Fruit fly (Drosophila melanogaster) whole organism, embryonic: Measurements from ENCODE around the gene grsm.
A peak's percentile ranks its signal among the peaks of the same experiment; 100 is the strongest.

Experiments used
- CG10543 ChIP-seq: fragments of 200-800 bp; sonication (Bioruptor generic); optimal IDR thresholded peaks from 3 replicates; lab custom pipeline; 2017; ENCODE audit warnings: missing biosample characterization, mild to moderate bottlenecking, missing genetic modification characterization, moderate library complexity
- CG10959 ChIP-seq: fragments of 200-800 bp; sonication (Bioruptor generic); IDR thresholded peaks from 2 replicates; pipeline ENCODE4 v1.3.6; 2022; ENCODE audit warnings: missing biosample characterization, missing genetic modification characterization
- CG11560 ChIP-seq: fragments of 200-800 bp; sonication (Bioruptor generic); IDR thresholded peaks from 3 replicates; pipeline ENCODE4 v1.3.6; 2022; ENCODE audit warnings: missing biosample characterization, missing genetic modification characterization
- CG12659 ChIP-seq: fragments of 200-800 bp; sonication (Bioruptor generic); optimal IDR thresholded peaks from 3 replicates; lab custom pipeline; 2017; ENCODE audit warnings: mild to moderate bottlenecking, missing biosample characterization, missing genetic modification reagents, missing genetic modification characterization
- CG12769 ChIP-seq: fragments of 200-800 bp; sonication (Bioruptor generic); optimal IDR thresholded peaks from 2 replicates; lab custom pipeline; 2019; ENCODE audit warnings: missing biosample characterization, mild to moderate bottlenecking, missing genetic modification characterization, moderate library complexity
- CG13424 ChIP-seq: fragments of 200-800 bp; sonication (Bioruptor generic); optimal IDR thresholded peaks from 2 replicates; lab custom pipeline; 2019; ENCODE audit warnings: missing biosample characterization, mild to moderate bottlenecking, missing genetic modification characterization, moderate library complexity
- CG14441 ChIP-seq: fragments of 200-800 bp; sonication (Bioruptor generic); IDR thresholded peaks from 2 replicates; pipeline ENCODE4 v1.3.6; 2022; ENCODE audit warnings: missing biosample characterization, missing genetic modification characterization
- CG15011 ChIP-seq: fragments of 200-800 bp; sonication (Bioruptor generic); optimal IDR thresholded peaks from 3 replicates; lab custom pipeline; 2018; ENCODE audit warnings: missing biosample characterization, mild to moderate bottlenecking, missing genetic modification characterization
- CG1792 ChIP-seq: fragments of 200-800 bp; sonication (Bioruptor generic); optimal IDR thresholded peaks from 2 replicates; lab custom pipeline; 2016; ENCODE audit warnings: missing biosample characterization, missing genetic modification characterization
- CG18764 ChIP-seq: fragments of 200-800 bp; sonication (Bioruptor generic); optimal IDR thresholded peaks from 3 replicates; lab custom pipeline; 2016; ENCODE audit warnings: missing biosample characterization, missing genetic modification characterization
- CG2712 ChIP-seq: fragments of 200-800 bp; optimal IDR thresholded peaks from 3 replicates; lab custom pipeline; 2019; ENCODE audit warnings: missing biosample characterization, mild to moderate bottlenecking, missing genetic modification characterization, moderate library complexity
- CG3065 ChIP-seq: fragments of 200-800 bp; sonication (Bioruptor generic); optimal IDR thresholded peaks from 2 replicates; lab custom pipeline; 2016; ENCODE audit warnings: missing biosample characterization, missing genetic modification characterization
- CG31224 ChIP-seq: fragments of 200-800 bp; sonication (Bioruptor generic); IDR thresholded peaks from 2 replicates; pipeline ENCODE4 v1.3.6; 2022; ENCODE audit warnings: missing biosample characterization, missing genetic modification characterization
- CG31388 ChIP-seq: fragments of 200-800 bp; sonication (Bioruptor generic); optimal IDR thresholded peaks from 2 replicates; lab custom pipeline; 2016; ENCODE audit warnings: missing biosample characterization, missing genetic modification characterization
- CG3407 ChIP-seq: fragments of 200-800 bp; sonication (Bioruptor generic); optimal IDR thresholded peaks from 2 replicates; lab custom pipeline; 2018; ENCODE audit warnings: missing biosample characterization, mild to moderate bottlenecking, missing genetic modification characterization
- CG3995 ChIP-seq: fragments of 200-800 bp; sonication (Bioruptor generic); optimal IDR thresholded peaks from 3 replicates; lab custom pipeline; 2016; ENCODE audit warnings: missing biosample characterization, missing genetic modification characterization
- CG4360 ChIP-seq: fragments of 200-800 bp; sonication (Bioruptor generic); IDR thresholded peaks from 2 replicates; pipeline ENCODE4 v1.3.6; 2022; ENCODE audit warnings: missing biosample characterization, missing genetic modification characterization
- CG4404 ChIP-seq: fragments of 200-800 bp; sonication (Bioruptor generic); IDR thresholded peaks from 2 replicates; pipeline ENCODE4 v1.3.6; 2022; ENCODE audit warnings: missing biosample characterization, missing genetic modification characterization
- CG6272 ChIP-seq: fragments of 200-800 bp; sonication (Bioruptor generic); IDR thresholded peaks from 2 replicates; pipeline ENCODE4 v1.3.6; 2022; ENCODE audit warnings: missing biosample characterization, missing genetic modification characterization
- CG6689 ChIP-seq: fragments of 200-800 bp; sonication (Bioruptor generic); IDR thresholded peaks from 2 replicates; pipeline ENCODE4 v1.3.6; 2022; ENCODE audit warnings: missing biosample characterization, missing genetic modification characterization
- CG7745 ChIP-seq: fragments of 200-800 bp; sonication (Bioruptor generic); optimal IDR thresholded peaks from 2 replicates; lab custom pipeline; 2018; ENCODE audit warnings: missing biosample characterization, mild to moderate bottlenecking, missing genetic modification characterization, moderate library complexity
- CHES-1-like ChIP-seq: fragments of 200-800 bp; sonication (Bioruptor generic); optimal IDR thresholded peaks from 2 replicates; lab custom pipeline; 2016; ENCODE audit warnings: missing biosample characterization, missing genetic modification characterization
- CoRest ChIP-seq: fragments of 200-800 bp; sonication (Bioruptor generic); optimal IDR thresholded peaks from 3 replicates; lab custom pipeline; 2018; ENCODE audit warnings: missing biosample characterization, mild to moderate bottlenecking, missing genetic modification characterization, moderate library complexity
- Dref ChIP-seq: fragments of 200-800 bp; sonication (Bioruptor generic); IDR thresholded peaks from 2 replicates; pipeline ENCODE4 v1.3.6; 2022; ENCODE audit warnings: missing biosample characterization, missing genetic modification characterization
- Ets97D ChIP-seq: fragments of 200-800 bp; sonication (Bioruptor generic); optimal IDR thresholded peaks from 3 replicates; lab custom pipeline; 2016; ENCODE audit warnings: missing biosample characterization, missing genetic modification characterization
- Gsc ChIP-seq: fragments of 200-800 bp; sonication (Bioruptor generic); IDR thresholded peaks from 2 replicates; pipeline ENCODE4 v1.3.6; 2022; ENCODE audit warnings: missing biosample characterization, missing genetic modification characterization
- HLHmδ ChIP-seq: fragments of 200-800 bp; sonication (Bioruptor generic); optimal IDR thresholded peaks from 2 replicates; lab custom pipeline; 2018; ENCODE audit warnings: missing biosample characterization, mild to moderate bottlenecking, missing genetic modification characterization, moderate library complexity
- Hr51 ChIP-seq, 2 experiments: fragments of 200-800 bp; sonication (Bioruptor generic); optimal IDR thresholded peaks; 2 replicates in 1 of 2; 3 replicates in 1 of 2; lab custom pipeline; 2016 to 2018; ENCODE audit warnings: missing biosample characterization in 2 of 2, missing genetic modification characterization in 2 of 2, mild to moderate bottlenecking in 1 of 2, moderate library complexity in 1 of 2
- Mrtf ChIP-seq: fragments of 200-800 bp; sonication (Bioruptor generic); IDR thresholded peaks from 3 replicates; pipeline ENCODE4 v1.3.6; 2022; ENCODE audit warnings: missing biosample characterization, missing genetic modification characterization
- Nf-YB ChIP-seq: fragments of 200-800 bp; sonication (Bioruptor generic); optimal IDR thresholded peaks from 3 replicates; lab custom pipeline; 2019; ENCODE audit warnings: missing biosample characterization, mild to moderate bottlenecking, missing genetic modification characterization, moderate library complexity
- Pdp1 ChIP-seq, 2 experiments: fragments of 200-800 bp; sonication (Bioruptor generic); optimal IDR thresholded peaks; 3 replicates each; lab custom pipeline; 2016; ENCODE audit warnings: missing biosample characterization in 2 of 2, missing genetic modification characterization in 2 of 2, mild to moderate bottlenecking in 1 of 2, moderate library complexity in 1 of 2
- Ravus ChIP-seq: fragments of 200-800 bp; sonication (Bioruptor generic); IDR thresholded peaks from 2 replicates; pipeline ENCODE4 v1.3.6; 2022; ENCODE audit warnings: missing biosample characterization, missing genetic modification characterization
- Six4 ChIP-seq: fragments of 200-800 bp; sonication (Bioruptor generic); optimal IDR thresholded peaks from 2 replicates; lab custom pipeline; 2016; ENCODE audit warnings: missing biosample characterization, missing genetic modification characterization
- Sox100B ChIP-seq: fragments of 200-800 bp; sonication (Bioruptor generic); optimal IDR thresholded peaks from 3 replicates; lab custom pipeline; 2018; ENCODE audit warnings: missing biosample characterization, mild to moderate bottlenecking, missing genetic modification characterization
- Sox102F ChIP-seq: fragments of 200-800 bp; sonication (Bioruptor generic); optimal IDR thresholded peaks from 2 replicates; lab custom pipeline; 2018; ENCODE audit warnings: missing biosample characterization, mild to moderate bottlenecking, missing genetic modification characterization, moderate library complexity
- TFAM ChIP-seq: fragments of 200-800 bp; sonication (Bioruptor generic); optimal IDR thresholded peaks from 2 replicates; lab custom pipeline; 2017; ENCODE audit warnings: missing biosample characterization, missing genetic modification characterization, inconsistent platforms
- aop ChIP-seq: fragments of 200-800 bp; sonication (Bioruptor generic); IDR thresholded peaks from 2 replicates; pipeline ENCODE4 v1.3.6; 2022; ENCODE audit warnings: missing biosample characterization, missing genetic modification characterization
- ash1 ChIP-seq: fragments of 200-800 bp; sonication (Bioruptor generic); optimal IDR thresholded peaks from 2 replicates; lab custom pipeline; 2018; ENCODE audit warnings: missing biosample characterization, mild to moderate bottlenecking, missing genetic modification characterization
- bab2 ChIP-seq: fragments of 200-800 bp; sonication (Bioruptor generic); optimal IDR thresholded peaks from 2 replicates; lab custom pipeline; 2016; ENCODE audit warnings: missing biosample characterization, missing genetic modification characterization
- cas ChIP-seq: fragments of 200-800 bp; sonication (Bioruptor generic); IDR thresholded peaks from 2 replicates; pipeline ENCODE4 v1.3.6; 2022; ENCODE audit warnings: missing biosample characterization, missing genetic modification characterization
- ci ChIP-seq: fragments of 200-800 bp; sonication (Bioruptor generic); IDR thresholded peaks from 3 replicates; pipeline ENCODE4 v1.3.6; 2022; ENCODE audit warnings: missing biosample characterization, missing genetic modification characterization
- dan ChIP-seq: fragments of 200-800 bp; sonication (Bioruptor generic); IDR thresholded peaks from 2 replicates; pipeline ENCODE4 v1.3.6; 2022; ENCODE audit warnings: missing biosample characterization, missing genetic modification characterization
- dmrt99B ChIP-seq: fragments of 200-800 bp; sonication (Bioruptor generic); optimal IDR thresholded peaks from 2 replicates; lab custom pipeline; 2018; ENCODE audit warnings: missing biosample characterization, mild to moderate bottlenecking, missing genetic modification characterization, moderate library complexity
- dpn ChIP-seq, 2 experiments: fragments of 200-800 bp; sonication (Bioruptor generic); optimal IDR thresholded peaks; 3 replicates each; lab custom pipeline; 2016; ENCODE audit warnings: missing biosample characterization in 2 of 2, missing genetic modification characterization in 2 of 2
- emc ChIP-seq: fragments of 200-800 bp; sonication (Bioruptor generic); optimal IDR thresholded peaks from 2 replicates; lab custom pipeline; 2016; ENCODE audit warnings: missing biosample characterization, missing genetic modification characterization
- esg ChIP-seq: fragments of 200-800 bp; sonication (Bioruptor generic); conservative IDR thresholded peaks from 2 replicates; pipeline ENCODE4 v1.3.6; 2022; ENCODE audit warnings: missing biosample characterization, missing genetic modification characterization
- hth ChIP-seq: fragments of >200 bp; optimal IDR thresholded peaks from 2 replicates; lab custom pipeline; 2017; ENCODE audit warnings: inconsistent platforms
- jumu ChIP-seq: fragments of 200-800 bp; sonication (Bioruptor generic); optimal IDR thresholded peaks from 3 replicates; lab custom pipeline; 2016; ENCODE audit warnings: missing biosample characterization, missing genetic modification characterization
- mam ChIP-seq: fragments of 200-800 bp; sonication (Bioruptor generic); optimal IDR thresholded peaks from 3 replicates; lab custom pipeline; 2016; ENCODE audit warnings: missing biosample characterization, missing genetic modification characterization
- scrt ChIP-seq: fragments of 200-800 bp; sonication (Bioruptor generic); optimal IDR thresholded peaks from 2 replicates; lab custom pipeline; 2018; ENCODE audit warnings: missing biosample characterization, mild to moderate bottlenecking, missing genetic modification characterization, moderate library complexity
- shn ChIP-seq: fragments of 200-800 bp; sonication (Bioruptor generic); optimal IDR thresholded peaks from 3 replicates; lab custom pipeline; 2016; ENCODE audit warnings: missing biosample characterization, missing genetic modification characterization
- vvl ChIP-seq: fragments of 200-800 bp; sonication (Bioruptor generic); IDR thresholded peaks from 2 replicates; pipeline ENCODE4 v1.3.6; 2022; ENCODE audit warnings: missing biosample characterization, missing genetic modification characterization

Gene grsm

dm6 chr3R:13012351-13012750 is 44.8 kb upstream of the grsm start (continued):
- TF ChIP-seq dan (GFP tag; lab: Robert Waterston, UW) = no peak
- TF ChIP-seq vvl (GFP tag; lab: Robert Waterston, UW) = peak; percentile 84
- TF ChIP-seq CG13424 (tag; lab: Kevin White, UChicago) = peak; percentile 54
- peak; percentile 26 for TF ChIP-seq CG12659
- no peak for TF ChIP-seq emc (GFP tag; lab: Kevin White, UChicago)
- peak; percentile 33 for TF ChIP-seq jumu (GFP tag; lab: Kevin White, UChicago)
- peak; percentile 53; the same call in 1 of the 2 replicates for TF ChIP-seq CG6689 (GFP tag; lab: Robert Waterston, UW)
- no peak for TF ChIP-seq hth
- peak; percentile 26 for TF ChIP-seq HLHmδ
- 0 out of 2 replicates have a peak, but pooled peaks have one; percentile 48 for TF ChIP-seq aop
- TF ChIP-seq mam (GFP tag; lab: Kevin White, UChicago) = peak; percentile 64
- TF ChIP-seq CG11560 (tag; lab: Robert Waterston, UW) = no peak; the same call in 2 of the 3 replicates
- no peak for TF ChIP-seq CG31388
- TF ChIP-seq CoRest = peak; percentile 55
- TF ChIP-seq dmrt99B (tag; lab: Kevin White, UChicago) = no peak
- TF ChIP-seq CG10959 (GFP tag; lab: Robert Waterston, UW) = no peak
- TF ChIP-seq CG3065 (GFP tag; lab: Kevin White, UChicago) = no peak
- TF ChIP-seq Dref (GFP tag; lab: Robert Waterston, UW) = no peak
- 0 out of 3 replicates have a peak, but pooled peaks have one; percentile 23 for TF ChIP-seq Mrtf (GFP tag; lab: Robert Waterston, UW)
- TF ChIP-seq bab2 (GFP tag; lab: Kevin White, UChicago) = peak; percentile 68
- no peak for TF ChIP-seq CG4404 (GFP tag; lab: Robert Waterston, UW)
- peak; percentile 71 for TF ChIP-seq scrt
- no peak for TF ChIP-seq CG12769
- TF ChIP-seq TFAM (GFP tag; lab: Kevin White, UChicago) = no peak
- TF ChIP-seq ci (GFP tag; lab: Robert Waterston, UW) = peak; percentile 82
- peak; percentile 78 for TF ChIP-seq ash1 (GFP tag; lab: Kevin White, UChicago)
- TF ChIP-seq CG10543 = peak; percentile 61
- peak; percentile 66 for TF ChIP-seq CHES-1-like (GFP tag; lab: Kevin White, UChicago)
- no peak for TF ChIP-seq Gsc
- no peak; the same call in 1 of the 2 replicates for TF ChIP-seq Ravus (GFP tag; lab: Robert Waterston, UW)
- TF ChIP-seq CG18764 (GFP tag; lab: Kevin White, UChicago) = no peak
- no peak; the same call in 1 of the 2 replicates for TF ChIP-seq CG6272
- TF ChIP-seq Ets97D (GFP tag; lab: Kevin White, UChicago) = peak; percentile 29
- TF ChIP-seq Six4 (GFP tag; lab: Kevin White, UChicago) = peak; percentile 22
- peak; percentile 51 for TF ChIP-seq esg
- TF ChIP-seq CG15011 (GFP tag; lab: Kevin White, UChicago) = no peak
- peak; percentile 51 for TF ChIP-seq CG31224 (GFP tag; lab: Robert Waterston, UW)
- TF ChIP-seq CG14441 = peak; percentile 82
- no peak for TF ChIP-seq cas
- TF ChIP-seq Hr51 (GFP tag; optimal IDR thresholded peaks at IDR 0.05; lab: Kevin White, UChicago) = peak; percentile 52 to 69
- TF ChIP-seq CG2712 (tag; lab: Kevin White, UChicago) = peak; percentile 36
- no peak for TF ChIP-seq CG3995 (GFP tag; lab: Kevin White, UChicago)
- TF ChIP-seq Pdp1 (GFP tag; optimal IDR thresholded peaks at IDR 0.05; lab: Kevin White, UChicago) = peak; percentile 51 to 79
- TF ChIP-seq Nf-YB (GFP tag; lab: Kevin White, UChicago) = peak; percentile 23
- TF ChIP-seq CG4360 (GFP tag; lab: Robert Waterston, UW) = peak; percentile 53; the same call in 1 of the 2 replicates
- TF ChIP-seq Sox102F (GFP tag; lab: Kevin White, UChicago) = no peak
- TF ChIP-seq CG3407 (GFP tag; lab: Kevin White, UChicago) = no peak
- peak; percentile 22 for TF ChIP-seq shn
- TF ChIP-seq Sox100B (GFP tag; lab: Kevin White, UChicago) = no peak
- TF ChIP-seq CG1792 = no peak
- TF ChIP-seq dpn (GFP tag; optimal IDR thresholded peaks at IDR 0.05; lab: Kevin White, UChicago) = peak; percentile 73 to 75
- TF ChIP-seq CG7745 (tag; lab: Kevin White, UChicago) = no peak
